Worm (Caenorhabditis elegans): ENCODE data around the gene oac-3.

Gene oac-3

DNA sequence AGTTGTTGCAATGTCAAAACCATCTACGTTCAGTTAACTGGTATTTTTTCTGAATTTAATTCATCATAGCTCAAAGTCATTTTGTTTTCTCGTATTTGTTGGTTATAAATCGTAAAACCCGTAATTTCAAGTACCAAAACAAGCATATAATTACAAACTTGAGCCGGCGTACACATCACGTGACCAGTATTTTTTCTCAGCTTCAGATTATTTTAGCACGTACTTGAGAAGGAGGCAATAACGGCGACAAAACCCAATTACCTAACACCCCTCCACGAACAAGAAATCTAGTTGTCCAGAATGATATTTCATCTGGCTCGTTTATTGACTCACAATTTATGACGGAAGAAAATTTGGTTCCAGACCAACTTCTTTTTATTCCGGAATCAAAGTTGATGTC lies 40.4 kb upstream of the oac-3 start, which contains the start of gene srx-135:
Gene srx-135, plus strand, starts transcription at position 301 of the 400 bp plus-strand sequence.
- TF ChIP-seq ceh-82 (tag; optimal IDR thresholded peaks at IDR 0.05) (no peak), ceh-16 (tag; optimal IDR thresholded peaks at IDR 0.05) (no peak)

DNA sequence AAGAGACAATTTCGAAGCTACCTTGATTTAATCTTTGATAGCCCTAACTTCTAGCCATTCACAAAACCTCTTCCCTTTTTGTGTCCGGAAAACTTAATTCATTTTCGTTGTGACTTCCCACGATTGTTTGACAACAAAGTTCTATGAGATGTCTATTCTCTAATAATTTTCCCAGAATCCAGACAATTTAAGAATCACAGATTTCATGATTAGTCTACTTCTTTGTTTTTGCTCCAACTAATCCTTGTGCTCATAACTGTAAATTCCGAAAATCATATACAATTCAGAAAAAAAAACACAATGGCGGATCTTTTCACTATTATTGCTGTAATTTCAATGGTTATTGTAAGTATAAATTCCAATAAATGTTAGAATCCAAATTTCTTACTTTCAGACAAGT lies 36.8 kb upstream of the oac-3 start, which contains the start of gene srx-137:
Gene srx-137, plus strand, starts transcription at position 301 of the 400 bp plus-strand sequence.
- TF ChIP-seq eor-1 (tag; optimal IDR thresholded peaks at IDR 0.05) (no peak), ceh-82 (tag; optimal IDR thresholded peaks at IDR 0.05) (no peak), ceh-9 (tag; optimal IDR thresholded peaks at IDR 0.05) (no peak), mml-1 (tag; optimal IDR thresholded peaks at IDR 0.05) (no peak), nhr-237 (tag; optimal IDR thresholded peaks at IDR 0.05) (no peak), fkh-2 (tag; optimal IDR thresholded peaks at IDR 0.05) (no peak), nhr-12 (tag; optimal IDR thresholded peaks at IDR 0.05) (no peak), ceh-16 (tag; optimal IDR thresholded peaks at IDR 0.05) (no peak), elt-3 (tag; optimal IDR thresholded peaks at IDR 0.05) (no peak), egl-5 (tag; optimal IDR thresholded peaks at IDR 0.05) (no peak), nhr-77 (tag; optimal IDR thresholded peaks at IDR 0.05) (no peak), nhr-11 (tag; optimal IDR thresholded peaks at IDR 0.05) (no peak), daf-12 (tag; optimal IDR thresholded peaks at IDR 0.05) (no peak), nfya-1 (tag; optimal IDR thresholded peaks at IDR 0.05; ENCODE audit: insufficient read depth) (no peak), aly-2 (tag; optimal IDR thresholded peaks at IDR 0.05) (no peak), tbx-2 (tag; optimal IDR thresholded peaks at IDR 0.05) (no peak), skn-1 (tag; optimal IDR thresholded peaks at IDR 0.05) (no peak)

DNA sequence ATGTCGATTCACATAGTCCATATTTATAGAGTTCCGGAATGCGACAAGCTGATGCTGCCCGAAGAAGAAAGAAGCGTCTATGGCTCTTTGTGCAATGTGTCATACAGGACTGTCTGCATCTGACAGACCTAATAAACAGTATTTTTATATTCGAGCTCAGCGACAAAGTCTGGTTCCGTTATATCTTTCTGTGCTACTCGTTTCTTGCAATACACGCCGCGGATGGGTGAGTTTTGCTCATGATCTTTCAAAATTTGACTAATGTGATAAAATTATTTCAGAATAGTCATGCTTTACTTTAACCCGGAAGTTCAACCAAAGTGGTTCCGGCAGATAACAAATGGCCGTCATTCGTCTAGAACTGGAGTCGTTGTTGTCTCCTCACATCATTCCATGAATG lies 35.6 kb upstream of the oac-3 start:
- TF ChIP-seq mml-1 (tag; optimal IDR thresholded peaks at IDR 0.05) (no peak), elt-3 (tag; optimal IDR thresholded peaks at IDR 0.05) (no peak), tbx-2 (tag; optimal IDR thresholded peaks at IDR 0.05) (no peak), nhr-77 (tag; optimal IDR thresholded peaks at IDR 0.05) (no peak), nhr-237 (tag; optimal IDR thresholded peaks at IDR 0.05) (no peak), ZK546.5 (tag; optimal IDR thresholded peaks at IDR 0.05) (no peak), ama-1 (optimal IDR thresholded peaks at IDR 0.05) (no peak), zag-1 (tag; optimal IDR thresholded peaks at IDR 0.05) (no peak), lsy-12 (tag; optimal IDR thresholded peaks at IDR 0.05) (no peak), hmg-11 (tag; optimal IDR thresholded peaks at IDR 0.05) (no peak)

DNA sequence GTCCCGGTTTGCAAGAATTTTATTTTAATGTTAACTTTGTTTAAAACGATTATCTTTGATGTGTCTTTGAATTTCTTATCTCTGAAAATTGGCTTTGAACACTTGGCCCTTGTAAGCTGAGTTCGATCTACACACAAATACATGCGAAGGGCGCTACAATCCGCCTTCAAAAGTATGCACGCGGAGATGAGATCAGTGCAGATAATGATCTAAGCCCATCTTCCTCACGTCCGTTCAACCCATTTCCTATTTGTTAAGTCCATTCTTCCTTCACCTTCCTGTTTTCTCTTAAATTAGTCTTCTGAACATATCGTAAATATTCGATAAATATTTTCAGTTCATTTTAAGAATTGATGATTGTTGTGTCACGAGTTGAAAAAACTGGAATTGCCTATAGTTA lies 33.0 kb upstream of the oac-3 start, which contains the start of gene nhr-175:
Gene nhr-175, plus strand, starts transcription at position 339 of the 400 bp plus-strand sequence.
- TF ChIP-seq nhr-23 (tag; optimal IDR thresholded peaks at IDR 0.05) (peak; percentile 50), ama-1 (optimal IDR thresholded peaks at IDR 0.05) (no peak), zag-1 (tag; optimal IDR thresholded peaks at IDR 0.05) (no peak), nhr-25 (tag; optimal IDR thresholded peaks at IDR 0.05) (peak; percentile 52), fos-1 (tag; optimal IDR thresholded peaks at IDR 0.05) (no peak), elt-1 (tag; optimal IDR thresholded peaks at IDR 0.05) (peak; percentile 92)

DNA sequence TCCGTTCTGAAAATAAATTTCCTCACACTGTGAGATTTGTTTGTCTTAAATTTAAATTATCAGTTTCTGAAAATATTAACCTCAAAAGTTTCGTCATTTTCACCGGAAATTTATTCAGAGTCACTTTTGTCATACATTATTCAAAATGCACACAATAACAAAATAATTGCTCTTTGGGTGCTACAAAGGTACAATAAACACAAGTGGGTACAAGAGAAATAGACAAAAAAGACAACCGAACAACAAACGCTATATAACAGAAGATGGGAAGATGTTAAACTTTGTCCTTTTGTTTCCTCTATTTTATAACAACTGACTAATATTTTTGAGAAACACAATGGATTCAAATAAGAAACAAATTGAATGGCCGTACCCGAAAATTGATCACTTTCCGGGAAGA lies 29.8 kb upstream of the oac-3 start:
- TF ChIP-seq nhr-76 (tag; optimal IDR thresholded peaks at IDR 0.05) (no peak), pqm-1 (tag; optimal IDR thresholded peaks at IDR 0.05) (peak; percentile 2), nhr-11 (tag; optimal IDR thresholded peaks at IDR 0.05) (peak; percentile 98)

DNA sequence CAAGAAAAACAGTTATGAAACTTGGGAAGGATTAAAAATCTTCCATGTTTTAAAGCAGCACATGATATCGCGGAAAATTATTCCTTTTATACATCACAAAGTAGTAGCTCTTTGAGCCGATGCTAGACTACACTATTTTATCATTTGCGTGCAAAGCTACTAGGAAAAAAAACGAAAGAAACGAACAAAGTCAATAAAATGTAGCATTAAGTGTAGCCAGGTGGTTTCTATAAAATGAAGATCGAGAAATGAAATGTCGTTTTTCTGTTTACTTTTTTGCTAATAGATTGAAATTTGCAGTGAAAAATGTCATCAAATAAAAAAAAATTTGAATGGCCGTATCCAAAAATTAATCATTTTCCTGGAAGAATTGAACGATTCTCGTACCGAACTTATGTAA lies 26.4 kb upstream of the oac-3 start, which contains the start of gene cpt-5:
Gene cpt-5, plus strand, starts transcription at position 301 of the 400 bp plus-strand sequence.
- TF ChIP-seq eor-1 (tag; optimal IDR thresholded peaks at IDR 0.05) = no peak
- no peak for TF ChIP-seq nhr-23 (tag; optimal IDR thresholded peaks at IDR 0.05)
- no peak for TF ChIP-seq ztf-4 (tag; optimal IDR thresholded peaks at IDR 0.05)
- no peak for TF ChIP-seq ztf-11 (tag; optimal IDR thresholded peaks at IDR 0.05)
- TF ChIP-seq nhr-25 (tag; optimal IDR thresholded peaks at IDR 0.05) = no peak
- no peak for TF ChIP-seq nhr-76 (tag; optimal IDR thresholded peaks at IDR 0.05)
- no peak for TF ChIP-seq nhr-11 (tag; optimal IDR thresholded peaks at IDR 0.05)
- TF ChIP-seq hmg-11 (tag; optimal IDR thresholded peaks at IDR 0.05) = no peak
- no peak for TF ChIP-seq fkh-2 (tag; optimal IDR thresholded peaks at IDR 0.05)
- TF ChIP-seq nhr-67 (tag; optimal IDR thresholded peaks at IDR 0.05) = no peak
- TF ChIP-seq elt-1 (tag; optimal IDR thresholded peaks at IDR 0.05) = no peak
- TF ChIP-seq ZK546.5 (tag; optimal IDR thresholded peaks at IDR 0.05) = no peak

All from whole organism, L3 larva.